Fruit fly (Drosophila melanogaster): Measurements from ENCODE around the gene CG2656.

Gene CG2656

dm6 chr3R:7108589-7109312 lies 35.8 kb upstream of the CG2656 start (continued):
- TF ChIP-seq Lhr (GFP tag; optimal IDR thresholded peaks at IDR 0.05) (peak; percentile 94), CG17829 (tag; optimal IDR thresholded peaks at IDR 0.05) (peak; percentile 99), CG7357 (GFP tag; IDR thresholded peaks at IDR 0.05) (peak; percentile 86), Awh (GFP tag; IDR thresholded peaks at IDR 0.05) (no peak), pan (optimal IDR thresholded peaks at IDR 0.05) (no peak), pan (GFP tag; optimal IDR thresholded peaks at IDR 0.05 in 1 of 2, IDR thresholded peaks at IDR 0.05 in 1 of 2) (no peak), gcm (GFP tag; optimal IDR thresholded peaks at IDR 0.05) (peak; percentile 97), ato (GFP tag; IDR thresholded peaks at IDR 0.05; ENCODE audit: partially characterized antibody) (no peak), CG10543 (GFP tag; optimal IDR thresholded peaks at IDR 0.05) (no peak), sim (GFP tag; IDR thresholded peaks at IDR 0.05) (no peak), CHES-1-like (GFP tag; optimal IDR thresholded peaks at IDR 0.05) (peak; percentile 78), CG10979 (tag; optimal IDR thresholded peaks at IDR 0.05) (peak; percentile 99), CG9817 (tag; optimal IDR thresholded peaks at IDR 0.05) (peak; percentile 68), dm (GFP tag; optimal IDR thresholded peaks at IDR 0.05) (peak; percentile 79), zf30C (GFP tag; optimal IDR thresholded peaks at IDR 0.05) (peak; percentile 98), dimm (GFP tag; IDR thresholded peaks at IDR 0.05) (no peak), caup (GFP tag; optimal IDR thresholded peaks at IDR 0.05; ENCODE audit: severe bottlenecking) (peak; percentile 63), E2f1 (GFP tag; IDR thresholded peaks at IDR 0.05) (no peak), usp (GFP tag; optimal IDR thresholded peaks at IDR 0.05) (no peak), Hand (GFP tag; optimal IDR thresholded peaks at IDR 0.05) (peak; percentile 46), grau (tag; optimal IDR thresholded peaks at IDR 0.05) (peak; percentile 94), Deaf1 (tag; optimal IDR thresholded peaks at IDR 0.05) (peak; percentile 72), Asciz (GFP tag; optimal IDR thresholded peaks at IDR 0.05) (peak; percentile 97), trem (tag; optimal IDR thresholded peaks at IDR 0.05) (peak; percentile 96), CG14441 (GFP tag; IDR thresholded peaks at IDR 0.05) (no peak), scrt (GFP tag; optimal IDR thresholded peaks at IDR 0.05) (peak; percentile 78), dan (GFP tag; IDR thresholded peaks at IDR 0.05) (no peak), dmrt99B (tag; optimal IDR thresholded peaks at IDR 0.05) (peak; percentile 98), fru (optimal IDR thresholded peaks at IDR 0.05) (no peak), CG17186 (GFP tag; optimal IDR thresholded peaks at IDR 0.05) (peak; percentile 89), Poxn (GFP tag; IDR thresholded peaks at IDR 0.05) (no peak), BEAF-32 (GFP tag; optimal IDR thresholded peaks at IDR 0.05) (no peak), CG2202 (tag; optimal IDR thresholded peaks at IDR 0.05) (peak; percentile 97), HHEX (GFP tag; optimal IDR thresholded peaks at IDR 0.05) (peak; percentile 85), Eip74EF (GFP tag; optimal IDR thresholded peaks at IDR 0.05) (peak in 1 of 2 experiments; percentile 96), corto (GFP tag; optimal IDR thresholded peaks at IDR 0.05) (peak; percentile 43), CG16815 (GFP tag; optimal IDR thresholded peaks at IDR 0.05) (peak; percentile 92), Hmr (GFP tag; optimal IDR thresholded peaks at IDR 0.05) (peak; percentile 40), hb (GFP tag; IDR thresholded peaks at IDR 0.05; ENCODE audit: partially characterized antibody) (no peak), sr (GFP tag; IDR thresholded peaks at IDR 0.05) (no peak), btn (GFP tag; optimal IDR thresholded peaks at IDR 0.05) (peak; percentile 91), nmo (GFP tag; optimal IDR thresholded peaks at IDR 0.05) (peak; percentile 99), sd (tag; optimal IDR thresholded peaks at IDR 0.05) (peak; percentile 69), toy (GFP tag; IDR thresholded peaks at IDR 0.05) (no peak), CG10654 (GFP tag; optimal IDR thresholded peaks at IDR 0.05) (peak; percentile 94), CG2116 (GFP tag; optimal IDR thresholded peaks at IDR 0.05) (peak; percentile 74), aop (GFP tag; IDR thresholded peaks at IDR 0.05) (no peak), CG31365 (tag; optimal IDR thresholded peaks at IDR 0.05) (peak; percentile 69), peb (GFP tag; IDR thresholded peaks at IDR 0.05) (no peak)
